Worm (Caenorhabditis elegans) whole organism, L4 larva: ENCODE results near the gene Y39A1A.24.

ENCODE experiments used
- ZK546.5 ChIP-seq, 2 experiments: sonication (generic microtip); optimal IDR thresholded peaks; 2 replicates each; lab custom pipeline; 2017; ENCODE audit warnings: missing biosample characterization in 2 of 2, missing genetic modification characterization in 2 of 2
- egl-27 ChIP-seq: sonication (generic microtip); optimal IDR thresholded peaks from 3 replicates; lab custom pipeline; 2017; ENCODE audit warnings: missing biosample characterization, missing genetic modification reagents, missing genetic modification characterization
- lin-13 ChIP-seq: fragments of 150-350 bp; optimal IDR thresholded peaks from 2 replicates; lab custom pipeline; 2014; ENCODE audit warnings: missing biosample characterization, missing genetic modification reagents, missing genetic modification characterization
- lin-39 ChIP-seq: fragments of 150-350 bp; optimal IDR thresholded peaks from 2 replicates; lab custom pipeline; 2014; ENCODE audit warnings: missing biosample characterization, missing genetic modification reagents, missing genetic modification characterization
- pqm-1 ChIP-seq: sonication (generic microtip); optimal IDR thresholded peaks from 2 replicates; lab custom pipeline; 2017; ENCODE audit warnings: missing biosample characterization, missing genetic modification characterization

DNA sequence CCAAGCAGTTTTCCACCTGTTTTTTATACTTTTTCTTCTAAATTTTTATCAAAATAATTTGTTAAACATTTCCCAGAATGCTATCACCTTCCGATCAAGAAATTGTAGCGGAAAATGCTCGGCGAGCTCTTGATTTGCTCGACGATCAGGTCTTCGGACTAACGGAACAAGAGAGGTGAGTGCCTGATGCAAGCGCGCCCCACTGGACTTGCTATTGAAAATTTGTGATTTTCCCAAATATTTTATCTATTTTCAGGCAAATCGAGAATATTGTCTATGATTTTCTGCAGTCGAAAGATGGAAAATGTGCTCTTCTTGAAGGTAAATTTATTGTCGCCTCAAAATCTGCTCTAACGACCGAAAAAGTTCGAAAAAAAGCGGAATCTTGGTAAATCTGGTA, 33.7 kb downstream of the Y39A1A.24 start, which contains the start of gene orc-4:
- TF ChIP-seq pqm-1 (no peak), egl-27 (tag; lab: Kevin White, UChicago) (no peak), ZK546.5 (tag; optimal IDR thresholded peaks at IDR 0.05; lab: Kevin White, UChicago) (no peak), lin-39 (tag; lab: Kevin White, UChicago) (no peak), lin-13 (GFP tag; lab: Kevin White, UChicago) (no peak)
